Worm (Caenorhabditis elegans) whole organism, L3 larva: ENCODE data around the gene T24H10.5.

Experiments used
- ama-1 ChIP-seq: fragments of 150-350 bp; optimal IDR thresholded peaks from 2 replicates; lab custom pipeline; 2018
- ceh-82 ChIP-seq: fragments of 150-350 bp; optimal IDR thresholded peaks from 2 replicates; lab custom pipeline; 2014; ENCODE audit warnings: missing biosample characterization, missing genetic modification characterization
- elt-1 ChIP-seq: fragments of 150-350 bp; optimal IDR thresholded peaks from 2 replicates; lab custom pipeline; 2014; ENCODE audit warnings: missing biosample characterization, missing genetic modification characterization
- fos-1 ChIP-seq: fragments of 150-350 bp; optimal IDR thresholded peaks from 2 replicates; lab custom pipeline; 2014; ENCODE audit warnings: missing biosample characterization, missing genetic modification characterization
- hmg-11 ChIP-seq: sonication (generic microtip); optimal IDR thresholded peaks from 2 replicates; lab custom pipeline; 2016; ENCODE audit warnings: missing genetic modification characterization, missing compliant biosample characterization
- nhr-237 ChIP-seq: fragments of 150-350 bp; optimal IDR thresholded peaks from 2 replicates; lab custom pipeline; 2014; ENCODE audit warnings: missing biosample characterization, missing genetic modification characterization
- nhr-67 ChIP-seq: fragments of 150-350 bp; optimal IDR thresholded peaks from 2 replicates; lab custom pipeline; 2014; ENCODE audit warnings: missing biosample characterization, missing genetic modification characterization
- pqm-1 ChIP-seq: fragments of 150-350 bp; optimal IDR thresholded peaks from 2 replicates; lab custom pipeline; 2017; ENCODE audit warnings: missing biosample characterization, missing genetic modification characterization, inconsistent platforms
- ztf-11 ChIP-seq: fragments of 150-350 bp; optimal IDR thresholded peaks from 2 replicates; lab custom pipeline; 2014; ENCODE audit warnings: missing biosample characterization, missing genetic modification characterization

DNA sequence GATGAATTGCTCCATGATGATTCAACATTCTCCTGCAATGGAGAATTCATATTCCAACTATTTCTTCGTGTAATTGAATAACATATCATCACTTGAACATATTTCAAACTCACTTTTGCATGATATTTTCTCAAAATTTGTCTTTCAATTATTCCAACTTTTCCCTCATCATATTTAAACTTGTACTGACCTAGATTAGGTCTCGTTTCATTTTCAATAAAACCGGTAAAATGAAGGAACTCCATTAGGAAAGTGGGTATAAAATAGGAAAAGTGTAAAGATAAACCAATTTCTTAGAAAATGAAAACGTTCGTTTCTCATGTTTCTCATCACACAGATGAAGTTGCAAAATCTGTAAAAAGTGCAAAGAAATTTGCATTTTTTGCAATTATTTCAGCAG lies 51.3 kb downstream of the T24H10.5 start, which contains the start of gene col-78:
- TF ChIP-seq ama-1 (no peak), ztf-11 (no peak), pqm-1 (no peak), hmg-11 (tag; lab: Kevin White, UChicago) (no peak), fos-1 (tag; lab: Kevin White, UChicago) (no peak), nhr-67 (tag; lab: Kevin White, UChicago) (no peak), elt-1 (no peak), nhr-237 (no peak), ceh-82 (tag; lab: Kevin White, UChicago) (no peak)
